Fruit fly (Drosophila melanogaster) whole organism, prepupa: ENCODE measurements around the gene CG46307.

ENCODE experiments used
- Blimp-1 ChIP-seq: fragments of 200-800 bp; sonication (Bioruptor generic); optimal IDR thresholded peaks from 3 replicates; lab custom pipeline; 2017; ENCODE audit warnings: missing biosample characterization, missing genetic modification characterization, mild to moderate bottlenecking, moderate library complexity, missing genetic modification reagents
- CG4318 ChIP-seq: fragments of 200-800 bp; sonication (Bioruptor generic); optimal IDR thresholded peaks from 3 replicates; lab custom pipeline; 2017; ENCODE audit warnings: missing biosample characterization, mild to moderate bottlenecking, missing genetic modification characterization
- CG6854 ChIP-seq: fragments of 200-800 bp; sonication (Bioruptor generic); optimal IDR thresholded peaks from 2 replicates; lab custom pipeline; 2017; ENCODE audit warnings: missing biosample characterization, mild to moderate bottlenecking, missing genetic modification characterization
- Ets96B ChIP-seq: fragments of 200-800 bp; optimal IDR thresholded peaks from 2 replicates; lab custom pipeline; 2019; ENCODE audit warnings: missing biosample characterization, mild to moderate bottlenecking, missing genetic modification characterization, moderate library complexity
- Met ChIP-seq: fragments of 200-800 bp; sonication (Bioruptor generic); optimal IDR thresholded peaks from 3 replicates; lab custom pipeline; 2016; ENCODE audit warnings: missing biosample characterization, missing genetic modification characterization
- OdsH ChIP-seq: fragments of 200-800 bp; sonication (Bioruptor generic); optimal IDR thresholded peaks from 3 replicates; lab custom pipeline; 2016; ENCODE audit warnings: missing biosample characterization, missing genetic modification characterization
- Sox102F ChIP-seq: fragments of 200-800 bp; sonication (Bioruptor generic); optimal IDR thresholded peaks from 2 replicates; lab custom pipeline; 2016; ENCODE audit warnings: missing biosample characterization, mild to moderate bottlenecking, missing genetic modification characterization
- Sox15 ChIP-seq: fragments of 200-800 bp; sonication (Bioruptor generic); optimal IDR thresholded peaks from 3 replicates; lab custom pipeline; 2016; ENCODE audit warnings: missing biosample characterization, missing genetic modification characterization
- achi ChIP-seq: fragments of 200-800 bp; sonication (Bioruptor generic); optimal IDR thresholded peaks from 3 replicates; lab custom pipeline; 2016; ENCODE audit warnings: missing biosample characterization, missing genetic modification characterization
- dsx ChIP-seq: fragments of 200-800 bp; optimal IDR thresholded peaks from 3 replicates; lab custom pipeline; 2019; ENCODE audit warnings: missing biosample characterization, mild to moderate bottlenecking, missing genetic modification characterization, moderate library complexity; ENCODE audit not compliant: poor library complexity, severe bottlenecking
- vri ChIP-seq: fragments of 200-800 bp; sonication (Bioruptor generic); optimal IDR thresholded peaks from 3 replicates; lab custom pipeline; 2016; ENCODE audit warnings: missing biosample characterization, mild to moderate bottlenecking, missing genetic modification characterization

DNA sequence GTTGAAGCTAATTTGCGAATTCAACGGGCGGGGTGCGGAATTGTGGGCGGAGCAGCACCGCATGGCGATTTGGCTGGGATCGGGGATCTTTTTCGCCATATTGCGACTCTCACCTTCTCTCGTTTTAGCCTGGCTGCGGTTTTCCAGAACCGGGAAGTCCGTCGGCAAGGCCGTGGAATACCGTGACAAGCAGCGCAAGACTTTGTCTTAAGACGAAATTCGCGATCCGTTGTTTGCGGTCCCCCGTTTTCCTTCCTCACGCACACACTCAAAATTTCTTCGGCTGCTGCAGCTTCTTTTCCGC lies 74.8 kb downstream of the CG46307 start:
- TF ChIP-seq achi (GFP tag; lab: Kevin White, UChicago) (no peak), Met (GFP tag; lab: Kevin White, UChicago) (no peak), OdsH (GFP tag; lab: Kevin White, UChicago) (no peak), dsx (GFP tag; lab: Kevin White, UChicago) (no peak), CG4318 (GFP tag; lab: Kevin White, UChicago) (no peak), Sox15 (GFP tag; lab: Kevin White, UChicago) (no peak), vri (no peak), CG6854 (GFP tag; lab: Kevin White, UChicago) (no peak), Sox102F (no peak), Blimp-1 (GFP tag; lab: Kevin White, UChicago) (no peak), Ets96B (tag; lab: Kevin White, UChicago) (no peak)
